Worm (Caenorhabditis elegans): Measurements from ENCODE around the gene R04F11.5.

Gene R04F11.5

ce11 chrV:12343419-12343969, 25.7 kb upstream of the R04F11.5 start, which contains the start of gene tomm-20 (continued):
- TF ChIP-seq jun-1 (tag; optimal IDR thresholded peaks at IDR 0.05) (peak; percentile 85), unc-30 (tag; optimal IDR thresholded peaks at IDR 0.05) (no peak), C34B4.2 (tag; optimal IDR thresholded peaks at IDR 0.05) (peak; percentile 34), efl-1 (optimal IDR thresholded peaks at IDR 0.05) (peak; percentile 98 to 99), efl-1 (GFP tag; optimal IDR thresholded peaks at IDR 0.05 in 1 of 2) (peak; percentile 98 to 100), nhr-47 (tag; optimal IDR thresholded peaks at IDR 0.05) (peak; percentile 97), snpc-4 (tag; optimal IDR thresholded peaks at IDR 0.05) (peak; percentile 90), lir-3 (tag; optimal IDR thresholded peaks at IDR 0.05; ENCODE audit: poor library complexity) (peak; percentile 79), ceh-8 (GFP tag; optimal IDR thresholded peaks at IDR 0.05) (peak; percentile 83), aha-1 (tag; optimal IDR thresholded peaks at IDR 0.05) (peak; percentile 69), nhr-85 (tag) (peak; percentile 97), nhr-90 (tag; optimal IDR thresholded peaks at IDR 0.05; ENCODE audit: poor library complexity) (peak; percentile 97), fos-1 (tag; optimal IDR thresholded peaks at IDR 0.05) (peak; percentile 88), ceh-63 (GFP tag; optimal IDR thresholded peaks at IDR 0.05) (no peak), ama-1 (optimal IDR thresholded peaks at IDR 0.05) (peak; percentile 83), unc-62 (GFP tag; optimal IDR thresholded peaks at IDR 0.05) (no peak), ceh-88 (GFP tag; IDR thresholded peaks at IDR 0.05) (peak; percentile 59; the same call in 1 of the 2 replicates), ceh-90 (tag; optimal IDR thresholded peaks at IDR 0.05) (peak; percentile 40), mep-1 (tag; optimal IDR thresholded peaks at IDR 0.05) (peak; percentile 99), unc-86 (tag; optimal IDR thresholded peaks at IDR 0.05) (peak; percentile 92), C16A3.4 (tag; optimal IDR thresholded peaks at IDR 0.05) (peak; percentile 96), Y116A8C.19 (tag; optimal IDR thresholded peaks at IDR 0.05; ENCODE audit: borderline replicate concordance) (no peak), skn-1 (tag; optimal IDR thresholded peaks at IDR 0.05) (peak; percentile 90), fkh-8 (tag; optimal IDR thresholded peaks at IDR 0.05) (peak; percentile 86), rnt-1 (tag; optimal IDR thresholded peaks at IDR 0.05) (peak; percentile 96), swsn-7 (tag; optimal IDR thresholded peaks at IDR 0.05) (peak; percentile 95), tbx-2 (tag; optimal IDR thresholded peaks at IDR 0.05) (peak; percentile 95), xbp-1 (tag; optimal IDR thresholded peaks at IDR 0.05) (peak; percentile 93), nhr-20 (tag; optimal IDR thresholded peaks at IDR 0.05) (peak; percentile 95), fkh-10 (GFP tag; optimal IDR thresholded peaks at IDR 0.05) (peak; percentile 39), alr-1 (tag; optimal IDR thresholded peaks at IDR 0.05; ENCODE audit: borderline replicate concordance) (no peak), sptf-1 (tag; optimal IDR thresholded peaks at IDR 0.05) (no peak), ztf-11 (tag; optimal IDR thresholded peaks at IDR 0.05) (peak in 1 of 2 experiments; percentile 79), ets-5 (GFP tag; IDR thresholded peaks at IDR 0.05) (no peak), hpl-2 (GFP tag; optimal IDR thresholded peaks at IDR 0.05) (peak; percentile 69), tlp-1 (tag; optimal IDR thresholded peaks at IDR 0.05) (no peak), blmp-1 (tag; optimal IDR thresholded peaks at IDR 0.05) (peak; percentile 87), lin-14 (GFP tag; optimal IDR thresholded peaks at IDR 0.05) (peak; percentile 95), sox-4 (tag; optimal IDR thresholded peaks at IDR 0.05) (peak; percentile 83), sup-37 (GFP tag; optimal IDR thresholded peaks at IDR 0.05) (peak; percentile 78), mef-2 (tag; optimal IDR thresholded peaks at IDR 0.05) (peak; percentile 59), lin-15B (tag; optimal IDR thresholded peaks at IDR 0.05) (peak; percentile 84), ceh-82 (tag; optimal IDR thresholded peaks at IDR 0.05) (peak; percentile 93 to 96 (median 94)), ces-1 (GFP tag; optimal IDR thresholded peaks at IDR 0.05) (no peak), fkh-4 (tag; optimal IDR thresholded peaks at IDR 0.05; ENCODE audit: borderline replicate concordance) (peak; percentile 65), C04F5.9 (tag; optimal IDR thresholded peaks at IDR 0.05) (peak; percentile 62), aly-2 (tag; optimal IDR thresholded peaks at IDR 0.05) (peak; percentile 88), elt-2 (tag; optimal IDR thresholded peaks at IDR 0.05) (peak; percentile 72), zip-4 (GFP tag; optimal IDR thresholded peaks at IDR 0.05) (peak; percentile 83), isw-1 (GFP tag; IDR thresholded peaks at IDR 0.05) (peak; percentile 90), nhr-11 (tag; optimal IDR thresholded peaks at IDR 0.05) (peak; percentile 88), lin-35 (GFP tag; optimal IDR thresholded peaks at IDR 0.05) (peak; percentile 99), nhr-84 (tag; optimal IDR thresholded peaks at IDR 0.05) (no peak), nhr-28 (tag; optimal IDR thresholded peaks at IDR 0.05) (no peak)
